Fruit fly (Drosophila melanogaster): Measurements from ENCODE around the gene CG14968.
A peak's percentile ranks its signal among the peaks of the same experiment; 100 is the strongest.

The CG14968 gene

DNA sequence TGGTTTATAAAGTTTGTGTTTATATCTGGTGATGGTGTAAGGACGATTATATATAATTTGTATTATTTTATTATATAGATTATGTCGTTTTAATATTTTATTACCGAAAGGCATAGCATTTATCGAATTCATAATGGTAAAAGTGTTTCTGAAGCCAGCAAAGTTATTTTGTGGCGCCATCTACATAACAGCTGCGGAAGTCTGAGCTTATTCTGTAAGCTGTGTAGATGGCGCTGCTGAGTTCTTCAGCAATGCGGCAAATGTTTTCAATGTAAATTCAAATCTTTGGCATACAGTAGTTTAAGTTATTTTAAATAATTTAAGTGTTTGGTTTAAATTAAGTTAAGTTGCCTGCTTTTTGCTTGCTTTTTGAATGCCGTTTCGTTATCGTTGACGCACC lies 14.5 kb downstream of the CG14968 start (continued):
- TF ChIP-seq CG10979 (tag; optimal IDR thresholded peaks at IDR 0.05) (peak; percentile 36), ase (GFP tag; IDR thresholded peaks at IDR 0.05) (peak; percentile 57; the same call in 1 of the 3 replicates), tin (GFP tag; optimal IDR thresholded peaks at IDR 0.05) (peak; percentile 60), aop (GFP tag; IDR thresholded peaks at IDR 0.05) (no peak), kah (GFP tag; optimal IDR thresholded peaks at IDR 0.05) (no peak), Ptx1 (GFP tag; IDR thresholded peaks at IDR 0.05) (peak; percentile 60), MBD-R2 (GFP tag; IDR thresholded peaks at IDR 0.05) (peak; percentile 18; the same call in 1 of the 2 replicates), CG8359 (GFP tag; optimal IDR thresholded peaks at IDR 0.05; ENCODE audit: borderline replicate concordance) (no peak), CG11560 (tag; IDR thresholded peaks at IDR 0.05) (no peak), Myb (GFP tag; optimal IDR thresholded peaks at IDR 0.05) (no peak), CG1603 (tag; optimal IDR thresholded peaks at IDR 0.05) (no peak), fd96Cb (tag; optimal IDR thresholded peaks at IDR 0.05) (peak; percentile 3), CG7357 (GFP tag; IDR thresholded peaks at IDR 0.05) (no peak), CG33213 (GFP tag; optimal IDR thresholded peaks at IDR 0.05) (peak; percentile 27), onecut (GFP tag; IDR thresholded peaks at IDR 0.05) (peak; percentile 46), jumu (GFP tag; optimal IDR thresholded peaks at IDR 0.05) (no peak), H15 (GFP tag; IDR thresholded peaks at IDR 0.05) (peak; percentile 42; the same call in 1 of the 3 replicates), klu (GFP tag; IDR thresholded peaks at IDR 0.05) (no peak), prd (optimal IDR thresholded peaks at IDR 0.05) (no peak), prd (GFP tag; IDR thresholded peaks at IDR 0.05) (peak; percentile 53; the same call in 2 of the 3 replicates), dysf (GFP tag; IDR thresholded peaks at IDR 0.05) (peak; percentile 56; the same call in 2 of the 3 replicates), Blimp-1 (GFP tag; optimal IDR thresholded peaks at IDR 0.05) (peak; percentile 11), ERR (GFP tag; optimal IDR thresholded peaks at IDR 0.05) (no peak), Dip2 (GFP tag; IDR thresholded peaks at IDR 0.05) (peak; percentile 94), tgo (GFP tag; IDR thresholded peaks at IDR 0.05) (peak; percentile 36; the same call in 1 of the 3 replicates), sug (tag; optimal IDR thresholded peaks at IDR 0.05) (no peak), CG14441 (GFP tag; IDR thresholded peaks at IDR 0.05) (peak; percentile 41; the same call in 1 of the 2 replicates), Dbx (GFP tag; IDR thresholded peaks at IDR 0.05) (peak; percentile 50; the same call in 1 of the 3 replicates), Jarid2 (GFP tag; optimal IDR thresholded peaks at IDR 0.05) (peak; percentile 4), CG1792 (GFP tag; optimal IDR thresholded peaks at IDR 0.05) (no peak), Med (GFP tag) (peak; percentile 16), Fer1 (GFP tag; optimal IDR thresholded peaks at IDR 0.05) (no peak), Xrp1 (GFP tag; IDR thresholded peaks at IDR 0.05) (no peak), CG12659 (GFP tag; optimal IDR thresholded peaks at IDR 0.05) (no peak), trh (GFP tag; optimal IDR thresholded peaks at IDR 0.05) (no peak), CG6654 (GFP tag; optimal IDR thresholded peaks at IDR 0.05) (no peak), Opbp (GFP tag; IDR thresholded peaks at IDR 0.05; ENCODE audit: partially characterized antibody) (peak; percentile 18; the same call in 1 of the 3 replicates), pros (GFP tag; optimal IDR thresholded peaks at IDR 0.05) (no peak), CG10366 (GFP tag; IDR thresholded peaks at IDR 0.05) (peak; percentile 48), CG7839 (tag; optimal IDR thresholded peaks at IDR 0.05) (peak; percentile 49), H2.0 (GFP tag; IDR thresholded peaks at IDR 0.05) (peak; percentile 52), stc (GFP tag; IDR thresholded peaks at IDR 0.05) (no peak), stwl (tag; optimal IDR thresholded peaks at IDR 0.05) (peak; percentile 74), Gug (GFP tag; IDR thresholded peaks at IDR 0.05) (peak; percentile 29; the same call in 1 of the 4 replicates), CG32532 (GFP tag; IDR thresholded peaks at IDR 0.05) (peak; percentile 86), corto (GFP tag; optimal IDR thresholded peaks at IDR 0.05) (no peak), bab2 (GFP tag; optimal IDR thresholded peaks at IDR 0.05) (peak; percentile 2), ind (GFP tag; optimal IDR thresholded peaks at IDR 0.05) (peak; percentile 29), CG18764 (GFP tag; optimal IDR thresholded peaks at IDR 0.05) (peak; percentile 12), Oaz (GFP tag; IDR thresholded peaks at IDR 0.05) (peak; percentile 36; the same call in 1 of the 2 replicates), sob (GFP tag; IDR thresholded peaks at IDR 0.05) (peak; percentile 53; the same call in 1 of the 2 replicates), Mrtf (GFP tag; IDR thresholded peaks at IDR 0.05) (peak; percentile 35; the same call in 2 of the 3 replicates)

All from whole organism, embryonic.